Fruit fly (Drosophila melanogaster): Measurements from ENCODE around the gene Ugt303A1.

Gene Ugt303A1

DNA sequence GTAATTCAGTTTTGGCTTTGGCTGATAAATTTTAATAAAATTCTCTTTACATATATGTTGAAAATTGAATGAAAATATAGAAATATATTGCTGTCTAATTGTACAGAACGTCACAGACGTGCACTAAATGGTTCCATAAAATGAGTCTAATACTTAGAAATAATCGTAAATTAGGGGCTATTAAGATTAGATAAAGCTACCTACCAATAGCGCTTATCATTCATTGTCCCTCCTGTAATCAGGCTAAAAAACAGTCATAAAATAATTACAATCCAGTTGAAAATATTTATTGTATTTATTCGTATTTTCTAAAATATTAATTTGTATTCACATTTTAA is 2.2 kb upstream of the Ugt303A1 start:
- no peak for TF ChIP-seq CG12744 (GFP tag; optimal IDR thresholded peaks at IDR 0.05)
- TF ChIP-seq CG2116 (GFP tag; optimal IDR thresholded peaks at IDR 0.05), result no peak
- TF ChIP-seq exex (tag; optimal IDR thresholded peaks at IDR 0.05), result peak; percentile 98
- TF ChIP-seq Ptx1 (GFP tag; IDR thresholded peaks at IDR 0.05), result no peak
- no peak for TF ChIP-seq Hr39 (optimal IDR thresholded peaks at IDR 0.05)
- TF ChIP-seq tll (GFP tag; optimal IDR thresholded peaks at IDR 0.05), result no peak
- peak; percentile 29 for TF ChIP-seq grn (GFP tag; optimal IDR thresholded peaks at IDR 0.05)
- TF ChIP-seq Fer2 (tag; optimal IDR thresholded peaks at IDR 0.05), result no peak
- TF ChIP-seq sd (tag; optimal IDR thresholded peaks at IDR 0.05), result peak; percentile 48
- TF ChIP-seq CG18599 (GFP tag; optimal IDR thresholded peaks at IDR 0.05), result peak; percentile 29
- TF ChIP-seq CG2678 (tag; optimal IDR thresholded peaks at IDR 0.05), result peak; percentile 46
- no peak for TF ChIP-seq CG6683 (GFP tag; optimal IDR thresholded peaks at IDR 0.05)
- peak; percentile 62 for TF ChIP-seq PHDP (tag; optimal IDR thresholded peaks at IDR 0.05)
- TF ChIP-seq CG15269 (tag; optimal IDR thresholded peaks at IDR 0.05), result peak; percentile 22
- TF ChIP-seq Kr (GFP tag; optimal IDR thresholded peaks at IDR 0.05), result no peak
- peak in 1 of 2 experiments; percentile 43 for TF ChIP-seq Hr51 (GFP tag; optimal IDR thresholded peaks at IDR 0.05)
- peak in 1 of 2 experiments; percentile 23 for TF ChIP-seq Trl (optimal IDR thresholded peaks at IDR 0.05)
- no peak for TF ChIP-seq Trl (GFP tag; optimal IDR thresholded peaks at IDR 0.05)
- TF ChIP-seq bsh (GFP tag; optimal IDR thresholded peaks at IDR 0.05), result no peak
- peak; percentile 72 for TF ChIP-seq Vsx1 (GFP tag; optimal IDR thresholded peaks at IDR 0.05)
- TF ChIP-seq ro (GFP tag; IDR thresholded peaks at IDR 0.05), result no peak
- peak; percentile 9 for TF ChIP-seq CrebB (tag; optimal IDR thresholded peaks at IDR 0.05)
- no peak for TF ChIP-seq CHES-1-like (GFP tag; optimal IDR thresholded peaks at IDR 0.05)
- peak; percentile 10 for TF ChIP-seq tap (tag; optimal IDR thresholded peaks at IDR 0.05)
- TF ChIP-seq CG2889 (GFP tag; IDR thresholded peaks at IDR 0.05), result no peak
- peak; percentile 29 for TF ChIP-seq CG17568 (GFP tag; optimal IDR thresholded peaks at IDR 0.05)
- TF ChIP-seq sug (tag; optimal IDR thresholded peaks at IDR 0.05), result peak; percentile 44
- peak; percentile 67 for TF ChIP-seq CG34376 (GFP tag; optimal IDR thresholded peaks at IDR 0.05)

DNA sequence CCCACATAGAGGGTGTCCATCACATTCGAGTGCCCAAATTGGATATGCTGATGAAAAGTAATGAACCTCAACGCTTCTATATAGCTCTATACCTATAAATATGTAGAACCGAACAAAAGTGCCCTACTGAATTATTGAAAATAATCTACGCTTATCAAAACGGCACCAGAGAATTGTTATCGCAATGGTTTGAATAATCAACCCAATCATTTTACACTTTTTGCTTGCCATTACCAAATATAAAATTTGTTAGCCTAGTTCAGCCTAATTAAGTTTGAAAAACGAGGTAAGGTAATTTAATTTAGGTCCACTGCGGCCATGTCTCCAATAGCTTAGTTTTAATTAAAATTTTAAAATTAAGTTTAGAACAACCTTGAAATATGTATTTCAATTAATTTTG is 448 bp downstream of the Ugt303A1 start:
- TF ChIP-seq CG12104 (GFP tag; optimal IDR thresholded peaks at IDR 0.05) (no peak), mirr (GFP tag; optimal IDR thresholded peaks at IDR 0.05) (peak; percentile 57), exex (tag; optimal IDR thresholded peaks at IDR 0.05) (peak; percentile 62), dm (GFP tag; optimal IDR thresholded peaks at IDR 0.05) (no peak), crc (GFP tag; optimal IDR thresholded peaks at IDR 0.05) (no peak), Usf (GFP tag; optimal IDR thresholded peaks at IDR 0.05) (no peak), CG4424 (GFP tag; optimal IDR thresholded peaks at IDR 0.05) (no peak), Hr51 (GFP tag; optimal IDR thresholded peaks at IDR 0.05) (no peak)

DNA sequence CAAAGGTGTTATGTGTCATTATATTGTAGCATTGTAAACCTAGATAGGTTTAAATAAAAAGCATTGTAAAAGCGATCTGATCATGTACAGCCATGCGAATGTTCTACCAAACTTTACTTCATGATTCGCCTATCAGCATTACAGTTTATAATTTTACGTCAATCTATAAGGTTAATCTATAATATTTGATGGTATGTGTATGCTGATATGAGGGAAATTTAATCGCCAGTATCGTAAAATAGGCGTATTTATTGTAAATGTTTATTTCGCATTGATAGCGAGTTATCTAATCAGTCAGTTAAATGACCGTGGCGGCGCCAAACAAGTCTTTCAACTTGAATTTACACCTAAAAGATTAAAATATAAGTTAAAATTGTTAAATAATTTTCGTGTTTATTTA is 2.2 kb downstream of the Ugt303A1 start:
- TF ChIP-seq mirr (GFP tag; optimal IDR thresholded peaks at IDR 0.05) (peak; percentile 84), grn (GFP tag; optimal IDR thresholded peaks at IDR 0.05) (peak; percentile 62), twi (tag; optimal IDR thresholded peaks at IDR 0.05) (no peak), yki (optimal IDR thresholded peaks at IDR 0.05) (no peak), CG8765 (GFP tag; IDR thresholded peaks at IDR 0.05) (no peak), CG34376 (GFP tag; optimal IDR thresholded peaks at IDR 0.05) (peak; percentile 39), exex (tag; optimal IDR thresholded peaks at IDR 0.05) (peak; percentile 91), CG3847 (GFP tag; IDR thresholded peaks at IDR 0.05) (no peak), GATAe (GFP tag; conservative IDR thresholded peaks at IDR 0.05) (peak; percentile 60), cwo (GFP tag; optimal IDR thresholded peaks at IDR 0.05) (no peak), CG8290 (GFP tag; optimal IDR thresholded peaks at IDR 0.05) (no peak), CG8290 (tag; optimal IDR thresholded peaks at IDR 0.05) (no peak), ab (GFP tag; optimal IDR thresholded peaks at IDR 0.05) (no peak), sd (tag; optimal IDR thresholded peaks at IDR 0.05) (peak; percentile 68), sug (tag; optimal IDR thresholded peaks at IDR 0.05) (peak; percentile 27), CG18599 (GFP tag; optimal IDR thresholded peaks at IDR 0.05) (no peak), inv (GFP tag; IDR thresholded peaks at IDR 0.05; ENCODE audit: partially characterized antibody) (no peak)
